Fruit fly (Drosophila melanogaster) whole organism, wandering third instar larva: ENCODE data around the gene Spn28B.
A peak's percentile ranks its signal among the peaks of the same experiment; 100 is the strongest.

Experiments
- Abd-B ChIP-seq: fragments of >200 bp; optimal IDR thresholded peaks from 2 replicates; lab custom pipeline; 2017; ENCODE audit warnings: missing biosample characterization, missing genetic modification characterization
- CG9705 ChIP-seq: fragments of 200-800 bp; sonication (Bioruptor generic); optimal IDR thresholded peaks from 2 replicates; lab custom pipeline; 2018; ENCODE audit warnings: missing biosample characterization, mild to moderate bottlenecking, missing genetic modification characterization
- CrebA ChIP-seq: fragments of 200-800 bp; sonication (Bioruptor generic); optimal IDR thresholded peaks from 2 replicates; lab custom pipeline; 2016; ENCODE audit warnings: missing biosample characterization, mild to moderate bottlenecking, missing genetic modification characterization, borderline replicate concordance
- Dfd ChIP-seq: fragments of >200 bp; optimal IDR thresholded peaks from 2 replicates; lab custom pipeline; 2017; ENCODE audit warnings: missing biosample characterization, missing genetic modification characterization
- Dif ChIP-seq: fragments of 200-275, 200-300 bp; sonication (Bioruptor generic); optimal IDR thresholded peaks from 2 replicates; lab custom pipeline; 2018; ENCODE audit warnings: missing biosample characterization, missing genetic modification characterization; ENCODE audit not compliant: partially characterized antibody
- HLH106 ChIP-seq: fragments of 200-800 bp; optimal IDR thresholded peaks from 3 replicates; lab custom pipeline; 2019; ENCODE audit warnings: missing biosample characterization, mild to moderate bottlenecking, missing genetic modification characterization, moderate library complexity
- Hnf4 ChIP-seq: fragments of 200-800 bp; sonication (Bioruptor generic); optimal IDR thresholded peaks from 2 replicates; lab custom pipeline; 2016; ENCODE audit warnings: missing biosample characterization, mild to moderate bottlenecking, missing genetic modification characterization
- Hr78 ChIP-seq: fragments of >200 bp; optimal IDR thresholded peaks from 2 replicates; lab custom pipeline; 2017; ENCODE audit warnings: missing biosample characterization, missing genetic modification characterization
- Hr83 ChIP-seq: fragments of 200-300 bp; sonication (Bioruptor generic); optimal IDR thresholded peaks from 2 replicates; lab custom pipeline; 2016; ENCODE audit warnings: missing biosample characterization, mild to moderate bottlenecking, missing genetic modification characterization, moderate library complexity; ENCODE audit not compliant: poor library complexity, severe bottlenecking
- Mio ChIP-seq: sonication (Bioruptor generic); optimal IDR thresholded peaks from 2 replicates; lab custom pipeline; 2016; ENCODE audit warnings: missing biosample characterization, missing genetic modification characterization
- Myc ChIP-seq: fragments of >200 bp; optimal IDR thresholded peaks from 2 replicates; lab custom pipeline; 2017
- N ChIP-seq: fragments of >200 bp; optimal IDR thresholded peaks from 2 replicates; lab custom pipeline; 2018; ENCODE audit warnings: missing biosample characterization, missing external identifiers, missing genetic modification characterization
- OdsH ChIP-seq: fragments of 200-800 bp; sonication (Bioruptor generic); optimal IDR thresholded peaks from 2 replicates; lab custom pipeline; 2016; ENCODE audit warnings: missing biosample characterization, mild to moderate bottlenecking, missing genetic modification characterization
- Rel ChIP-seq, 2 experiments: fragments of 200-800 bp; sonication (Bioruptor generic) in 1 of 2; optimal IDR thresholded peaks; 2 replicates in 1 of 2; 3 replicates in 1 of 2; lab custom pipeline; 2016 to 2019; ENCODE audit warnings: mild to moderate bottlenecking in 2 of 2, missing biosample characterization in 2 of 2, missing genetic modification characterization in 2 of 2, moderate library complexity in 1 of 2
- Sp1 ChIP-seq: fragments of 200-800 bp; sonication (Bioruptor generic); optimal IDR thresholded peaks from 3 replicates; lab custom pipeline; 2019; ENCODE audit warnings: missing biosample characterization, mild to moderate bottlenecking, missing genetic modification characterization, moderate library complexity
- Vsx2 ChIP-seq: fragments of 200-300, 225-300 bp; sonication (Bioruptor generic); optimal IDR thresholded peaks from 2 replicates; lab custom pipeline; 2018; ENCODE audit warnings: missing biosample characterization, missing genetic modification characterization; ENCODE audit not compliant: partially characterized antibody
- br ChIP-seq: fragments of 200-800 bp; sonication (Bioruptor generic); optimal IDR thresholded peaks from 2 replicates; lab custom pipeline; 2016; ENCODE audit warnings: missing biosample characterization, missing genetic modification characterization
- brk ChIP-seq: fragments of 200-800 bp; sonication (Bioruptor generic); optimal IDR thresholded peaks from 2 replicates; lab custom pipeline; 2016; ENCODE audit warnings: missing biosample characterization, mild to moderate bottlenecking, missing genetic modification characterization
- dl ChIP-seq, 2 experiments: fragments of 175-275, 200-275 bp in 1 of 2; fragments of 200-275 bp in 1 of 2; sonication (Bioruptor generic); optimal IDR thresholded peaks; lab custom pipeline; 2018; ENCODE audit warnings: mild to moderate bottlenecking in 2 of 2, missing biosample characterization in 2 of 2, missing genetic modification characterization in 2 of 2, moderate library complexity in 2 of 2; ENCODE audit not compliant: partially characterized antibody in 2 of 2, insufficient read depth in 1 of 2
- dmrt93B ChIP-seq: fragments of 200-800 bp; sonication (Bioruptor generic); optimal IDR thresholded peaks from 2 replicates; lab custom pipeline; 2018; ENCODE audit warnings: missing biosample characterization, mild to moderate bottlenecking, missing genetic modification characterization
- ey ChIP-seq: fragments of 200-800 bp; sonication (Bioruptor generic); optimal IDR thresholded peaks from 2 replicates; lab custom pipeline; 2016; ENCODE audit warnings: missing biosample characterization, missing genetic modification characterization
- foxo ChIP-seq, 2 experiments: fragments of 200-800 bp; sonication (Bioruptor generic); optimal IDR thresholded peaks; 2 replicates in 1 of 2; 3 replicates in 1 of 2; lab custom pipeline; 2016 to 2017; ENCODE audit warnings: missing biosample characterization in 2 of 2, missing genetic modification characterization in 2 of 2
- fru ChIP-seq: fragments of 200-800 bp; sonication (Bioruptor generic); optimal IDR thresholded peaks from 3 replicates; lab custom pipeline; 2016; ENCODE audit warnings: missing biosample characterization, mild to moderate bottlenecking, missing genetic modification characterization
- h ChIP-seq: fragments of 200-800 bp; sonication (Bioruptor generic); optimal IDR thresholded peaks from 3 replicates; lab custom pipeline; 2016; ENCODE audit warnings: missing biosample characterization, mild to moderate bottlenecking, missing genetic modification characterization
- lola ChIP-seq: fragments of >200 bp; optimal IDR thresholded peaks from 2 replicates; lab custom pipeline; 2017; ENCODE audit warnings: missing biosample characterization, missing genetic modification characterization
- psq ChIP-seq: fragments of 200-800 bp; sonication (Bioruptor generic); optimal IDR thresholded peaks from 3 replicates; lab custom pipeline; 2017; ENCODE audit warnings: missing biosample characterization, mild to moderate bottlenecking, missing genetic modification characterization, moderate library complexity
- rgr ChIP-seq: fragments of 200-800 bp; sonication (Bioruptor generic); optimal IDR thresholded peaks from 3 replicates; lab custom pipeline; 2016; ENCODE audit warnings: missing biosample characterization, mild to moderate bottlenecking, missing genetic modification characterization
- sage ChIP-seq: fragments of 200-800 bp; sonication (Bioruptor generic); optimal IDR thresholded peaks from 2 replicates; lab custom pipeline; 2016; ENCODE audit warnings: missing biosample characterization, mild to moderate bottlenecking, missing genetic modification characterization
- sv ChIP-seq: fragments of 200-800 bp; sonication (Bioruptor generic); optimal IDR thresholded peaks from 3 replicates; lab custom pipeline; 2016; ENCODE audit warnings: missing biosample characterization, missing genetic modification characterization
- woc ChIP-seq: sonication (Bioruptor generic); optimal IDR thresholded peaks from 2 replicates; lab custom pipeline; 2016; ENCODE audit warnings: missing biosample characterization, mild to moderate bottlenecking, missing genetic modification characterization

Gene Spn28B

DNA sequence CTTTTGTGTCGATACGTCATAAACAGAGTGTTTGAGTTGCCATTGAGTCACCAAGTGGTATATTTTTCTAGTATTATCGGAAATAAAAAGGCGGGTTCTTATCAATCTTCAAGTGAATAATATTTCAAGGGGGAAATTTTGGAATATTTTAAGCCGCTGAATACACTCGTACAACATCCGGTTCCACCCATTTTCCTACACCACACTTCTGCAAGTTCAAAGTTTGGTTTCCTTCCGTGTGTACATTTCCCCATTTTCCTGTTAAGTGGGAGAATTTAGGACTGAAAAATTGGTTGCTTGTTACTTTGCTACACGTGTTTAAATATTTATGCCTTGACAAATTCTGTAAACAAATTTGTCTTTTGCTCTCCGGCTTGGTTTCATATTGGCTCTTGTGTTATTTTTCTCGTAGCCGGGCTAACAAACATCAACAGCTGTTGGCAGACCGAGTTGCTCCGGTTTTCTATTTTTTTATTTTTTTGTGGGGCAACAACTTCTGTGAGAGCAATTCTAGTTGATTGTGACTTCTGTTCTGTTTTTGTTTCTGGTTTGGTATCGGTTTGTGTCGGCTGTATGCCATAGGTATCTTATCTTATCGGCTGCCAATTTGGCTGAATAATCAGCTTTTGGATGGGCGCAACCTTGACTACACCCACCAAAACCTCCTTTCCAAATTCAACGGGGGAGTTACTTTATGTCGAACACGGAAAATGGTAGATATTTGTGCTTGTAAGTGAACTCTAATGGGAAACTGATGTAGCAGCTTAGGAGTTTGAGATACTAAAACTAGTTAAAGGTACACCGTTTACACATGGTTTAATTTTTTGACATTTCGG lies 9.8 kb upstream of the Spn28B start:
- no peak for TF ChIP-seq lola (GFP tag; lab: Kevin White, UChicago)
- no peak for TF ChIP-seq Abd-B (GFP tag; lab: Kevin White, UChicago)
- no peak for TF ChIP-seq sv
- TF ChIP-seq Hnf4 = no peak
- no peak for TF ChIP-seq Rel (GFP tag; optimal IDR thresholded peaks at IDR 0.05; lab: Kevin White, UChicago)
- TF ChIP-seq Rel (tag; optimal IDR thresholded peaks at IDR 0.05; lab: Kevin White, UChicago) = peak; percentile 7
- TF ChIP-seq woc (GFP tag; lab: Kevin White, UChicago) = no peak
- no peak for TF ChIP-seq ey

DNA sequence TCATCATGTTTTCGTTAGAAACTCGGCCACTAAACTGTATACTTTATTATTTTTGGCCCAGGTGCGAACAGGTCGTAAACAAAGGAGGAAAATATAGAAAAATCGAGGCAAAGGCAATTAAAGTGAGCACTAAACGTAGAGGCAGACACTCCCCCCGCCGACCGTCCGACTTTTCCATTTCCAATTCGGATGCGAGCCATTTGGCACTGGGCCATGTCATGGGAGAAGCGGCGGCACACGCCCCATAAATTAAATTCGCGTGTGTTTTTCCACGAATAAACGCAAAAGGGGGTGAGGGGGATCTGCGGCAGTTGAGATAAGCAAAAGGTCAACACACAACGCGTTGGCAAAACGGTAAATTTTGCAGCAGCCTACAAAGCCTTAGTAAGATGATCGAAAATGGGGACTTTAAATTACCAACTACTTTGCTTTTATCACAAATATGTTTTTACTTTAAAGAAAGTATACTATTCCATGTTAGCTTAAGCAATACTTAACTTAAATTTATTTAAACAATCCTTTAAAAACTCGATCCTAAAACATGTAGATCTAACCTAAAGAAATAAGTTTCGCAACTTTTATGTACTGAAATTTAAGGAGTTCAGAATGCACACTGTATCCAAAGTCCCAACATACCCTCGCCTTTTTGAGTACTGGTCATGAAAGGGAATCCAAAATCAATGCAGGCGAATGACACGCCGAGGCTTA lies 8.7 kb upstream of the Spn28B start:
- TF ChIP-seq woc (GFP tag; lab: Kevin White, UChicago) = peak; percentile 58
- TF ChIP-seq sv = no peak
- TF ChIP-seq rgr = peak; percentile 34
- TF ChIP-seq fru (GFP tag; lab: Kevin White, UChicago) = peak; percentile 55
- TF ChIP-seq h (GFP tag; lab: Kevin White, UChicago) = peak; percentile 17
- TF ChIP-seq foxo (GFP tag; optimal IDR thresholded peaks at IDR 0.05; lab: Kevin White, UChicago) = peak in 1 of 2 experiments; percentile 59
- TF ChIP-seq HLH106 (tag; lab: Kevin White, UChicago) = no peak
- TF ChIP-seq lola (GFP tag; lab: Kevin White, UChicago) = no peak
- TF ChIP-seq Mio (GFP tag; lab: Kevin White, UChicago) = no peak

DNA sequence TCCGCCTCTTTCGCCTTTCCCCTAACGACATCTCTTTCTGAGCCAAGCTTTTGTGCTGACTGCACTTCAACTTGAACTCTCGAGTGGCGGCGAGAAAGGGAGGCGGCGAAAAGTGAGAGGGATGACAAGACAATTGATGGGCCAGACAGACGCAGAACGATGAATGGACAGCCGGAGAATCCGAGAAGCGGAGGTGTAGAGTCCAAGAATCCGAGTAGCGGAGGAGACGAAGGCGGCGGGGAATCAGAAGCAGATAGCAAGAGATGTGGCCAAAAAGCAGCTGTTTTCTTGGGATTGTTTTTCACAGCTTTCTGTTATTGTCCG lies 8.2 kb upstream of the Spn28B start:
- TF ChIP-seq Dfd (no peak), Hr83 (GFP tag; lab: Kevin White, UChicago) (peak; percentile 37), Dif (peak; percentile 30), Hnf4 (no peak), sage (GFP tag; lab: Kevin White, UChicago) (no peak), Sp1 (GFP tag; lab: Kevin White, UChicago) (no peak), CG9705 (GFP tag; lab: Kevin White, UChicago) (no peak), psq (GFP tag; lab: Kevin White, UChicago) (peak; percentile 94), woc (GFP tag; lab: Kevin White, UChicago) (no peak), dl (GFP tag; optimal IDR thresholded peaks at IDR 0.05; lab: Kevin White, UChicago; ENCODE audit: insufficient read depth in 1 of 2, partially characterized antibody in 2 of 2) (no peak), CrebA (GFP tag; lab: Kevin White, UChicago) (no peak)

DNA sequence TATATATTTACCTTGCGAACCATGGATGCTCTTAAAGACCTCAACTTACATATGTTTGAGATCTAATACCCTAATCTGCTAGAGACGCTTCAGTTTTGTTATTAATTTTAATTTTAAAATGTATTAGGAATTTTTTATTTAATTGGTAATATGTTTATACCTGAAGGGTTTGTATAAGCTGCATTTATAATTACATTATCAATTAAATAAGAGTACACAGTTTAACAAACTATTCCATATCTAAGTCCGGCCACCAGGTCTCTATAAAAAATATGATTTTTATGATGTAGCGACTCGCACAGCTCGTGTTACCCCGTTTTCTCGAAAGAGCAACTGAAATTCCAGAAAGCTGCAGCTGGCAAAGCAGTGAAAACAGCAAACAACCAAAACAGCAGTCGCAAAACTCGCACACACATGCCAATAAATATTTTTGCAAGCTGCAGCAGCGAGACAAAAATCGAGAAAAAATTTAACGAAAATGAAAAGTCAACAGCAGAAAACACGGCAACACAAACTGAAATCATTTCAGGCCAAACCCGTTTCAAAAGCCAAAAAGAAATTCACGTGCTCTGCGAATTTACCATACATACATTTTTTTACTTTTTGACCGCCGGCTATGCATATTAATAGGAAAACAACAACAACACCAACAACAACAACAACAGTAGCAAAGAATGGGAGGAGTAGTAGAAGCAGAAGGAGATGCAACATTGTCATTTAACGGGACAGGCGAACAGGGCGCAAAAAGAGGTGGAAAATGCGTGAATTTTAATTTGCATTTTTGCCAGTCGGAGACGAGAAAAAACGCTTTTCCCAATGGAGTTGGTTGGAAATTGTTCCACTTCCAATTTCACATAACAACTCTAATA lies 7.2 kb upstream of the Spn28B start:
- TF ChIP-seq OdsH = peak; percentile 49
- peak; percentile 27 for TF ChIP-seq ey
- peak; percentile 49 for TF ChIP-seq fru (GFP tag; lab: Kevin White, UChicago)
- TF ChIP-seq Sp1 (GFP tag; lab: Kevin White, UChicago) = peak; percentile 56
- peak in 1 of 2 experiments; percentile 73 for TF ChIP-seq foxo (GFP tag; optimal IDR thresholded peaks at IDR 0.05; lab: Kevin White, UChicago)
- no peak for TF ChIP-seq lola (GFP tag; lab: Kevin White, UChicago)
- peak; percentile 41 for TF ChIP-seq dmrt93B (GFP tag; lab: Kevin White, UChicago)
- TF ChIP-seq N (GFP tag; lab: Kevin White, UChicago) = no peak
- no peak for TF ChIP-seq Hr78 (GFP tag; lab: Kevin White, UChicago)
- peak; percentile 40 for TF ChIP-seq h (GFP tag; lab: Kevin White, UChicago)
- peak; percentile 18 for TF ChIP-seq Vsx2 (GFP tag; lab: Kevin White, UChicago)
- no peak for TF ChIP-seq brk (GFP tag; lab: Kevin White, UChicago)
- TF ChIP-seq psq (GFP tag; lab: Kevin White, UChicago) = peak; percentile 46
- peak; percentile 65 for TF ChIP-seq rgr
- peak; percentile 51 for TF ChIP-seq woc (GFP tag; lab: Kevin White, UChicago)
- peak; percentile 65 for TF ChIP-seq HLH106 (tag; lab: Kevin White, UChicago)
- TF ChIP-seq br = no peak
- no peak for TF ChIP-seq Myc (lab: Kevin White, UChicago)
